Worm (Caenorhabditis elegans) whole organism, late embryonic: ENCODE data around the gene nhr-109.

ENCODE experiments used
- C08G9.2 ChIP-seq: sonication (generic microtip); optimal IDR thresholded peaks from 2 replicates; lab custom pipeline; 2016; ENCODE audit warnings: mild to moderate bottlenecking, missing genetic modification characterization, moderate library complexity, missing compliant biosample characterization
- C38D4.7 ChIP-seq: fragments of 200-800 bp; sonication (Bioruptor generic); optimal IDR thresholded peaks from 2 replicates; lab custom pipeline; 2018; ENCODE audit warnings: mild to moderate bottlenecking, missing genetic modification characterization, moderate library complexity, missing compliant biosample characterization
- K02D7.2 ChIP-seq: sonication (generic microtip); optimal IDR thresholded peaks from 2 replicates; lab custom pipeline; 2017; ENCODE audit warnings: mild to moderate bottlenecking, missing genetic modification characterization, missing compliant biosample characterization
- K09A11.1 ChIP-seq: sonication (generic microtip); optimal IDR thresholded peaks from 2 replicates; lab custom pipeline; 2017; ENCODE audit warnings: antibody characterized with exemption, mild to moderate bottlenecking, missing genetic modification characterization, missing compliant biosample characterization; ENCODE audit not compliant: insufficient read depth
- ama-1 ChIP-seq: fragments of 150-350 bp; optimal IDR thresholded peaks from 2 replicates; lab custom pipeline; 2014
- ceh-14 ChIP-seq: sonication (generic microtip); optimal IDR thresholded peaks from 2 replicates; lab custom pipeline; 2016; ENCODE audit warnings: missing genotype, missing genetic modification characterization, missing compliant biosample characterization
- ceh-19 ChIP-seq: fragments of 200-800 bp; sonication (Bioruptor generic); optimal IDR thresholded peaks from 2 replicates; lab custom pipeline; 2018; ENCODE audit warnings: mild to moderate bottlenecking, missing genetic modification characterization, missing compliant biosample characterization
- ceh-22 ChIP-seq: sonication (generic microtip); optimal IDR thresholded peaks from 2 replicates; lab custom pipeline; 2017; ENCODE audit warnings: missing biosample characterization, missing genetic modification characterization
- ceh-30 ChIP-seq: fragments of 150-350 bp; optimal IDR thresholded peaks from 2 replicates; lab custom pipeline; 2014; ENCODE audit warnings: missing biosample characterization, missing genetic modification characterization
- ceh-9 ChIP-seq: sonication (generic microtip); optimal IDR thresholded peaks from 2 replicates; lab custom pipeline; 2016; ENCODE audit warnings: mild to moderate bottlenecking, missing genetic modification characterization, inconsistent platforms, missing compliant biosample characterization
- dmd-4 ChIP-seq: sonication (generic microtip); optimal IDR thresholded peaks from 2 replicates; lab custom pipeline; 2016; ENCODE audit warnings: borderline replicate concordance, missing genetic modification characterization, missing compliant biosample characterization
- dve-1 ChIP-seq: sonication (generic microtip); optimal IDR thresholded peaks from 2 replicates; lab custom pipeline; 2017; ENCODE audit warnings: antibody characterized with exemption, mild to moderate bottlenecking, missing genetic modification characterization, missing compliant biosample characterization
- elt-2 ChIP-seq: sonication (generic microtip); optimal IDR thresholded peaks from 2 replicates; lab custom pipeline; 2016; ENCODE audit warnings: missing genetic modification reagents, missing genetic modification characterization, missing compliant biosample characterization
- fax-1 ChIP-seq: sonication (generic microtip); optimal IDR thresholded peaks from 2 replicates; lab custom pipeline; 2016; ENCODE audit warnings: missing genotype, missing genetic modification characterization, missing compliant biosample characterization
- fkh-10 ChIP-seq: fragments of 150-350 bp; optimal IDR thresholded peaks from 2 replicates; lab custom pipeline; 2014; ENCODE audit warnings: missing biosample characterization, missing genetic modification reagents, missing genetic modification characterization
- fkh-6 ChIP-seq: sonication (generic microtip); optimal IDR thresholded peaks from 2 replicates; lab custom pipeline; 2016; ENCODE audit warnings: missing genetic modification characterization, missing compliant biosample characterization
- gmeb-2 ChIP-seq: sonication (generic microtip); optimal IDR thresholded peaks from 2 replicates; lab custom pipeline; 2016; ENCODE audit warnings: missing genetic modification characterization, inconsistent platforms, missing compliant biosample characterization
- hlh-6 ChIP-seq: sonication (generic microtip); optimal IDR thresholded peaks from 2 replicates; lab custom pipeline; 2016; ENCODE audit warnings: missing genotype, missing genetic modification characterization, missing compliant biosample characterization
- hlh-8 ChIP-seq: sonication (generic microtip); optimal IDR thresholded peaks from 2 replicates; lab custom pipeline; 2016; ENCODE audit warnings: missing genotype, missing genetic modification characterization, missing compliant biosample characterization
- lin-11 ChIP-seq: fragments of 200-800 bp; sonication (Bioruptor generic); optimal IDR thresholded peaks from 2 replicates; lab custom pipeline; 2018; ENCODE audit warnings: mild to moderate bottlenecking, missing genetic modification characterization, missing compliant biosample characterization
- madf-2 ChIP-seq: sonication (generic microtip); optimal IDR thresholded peaks from 2 replicates; lab custom pipeline; 2017; ENCODE audit warnings: missing genetic modification characterization, missing compliant biosample characterization
- nhr-11 ChIP-seq: fragments of 150-350 bp; optimal IDR thresholded peaks from 2 replicates; lab custom pipeline; 2014; ENCODE audit warnings: missing biosample characterization, missing genetic modification characterization
- odd-2 ChIP-seq: sonication (generic microtip); optimal IDR thresholded peaks from 2 replicates; lab custom pipeline; 2017; ENCODE audit warnings: antibody characterized with exemption, mild to moderate bottlenecking, missing genetic modification characterization, missing compliant biosample characterization
- pag-3 ChIP-seq: sonication (generic microtip); optimal IDR thresholded peaks from 2 replicates; lab custom pipeline; 2016; ENCODE audit warnings: missing compliant biosample characterization, missing genetic modification characterization, borderline replicate concordance
- pax-1 ChIP-seq: fragments of 150-350 bp; optimal IDR thresholded peaks from 2 replicates; lab custom pipeline; 2014; ENCODE audit warnings: missing biosample characterization, missing genetic modification characterization
- pha-2 ChIP-seq: sonication (generic microtip); optimal IDR thresholded peaks from 2 replicates; lab custom pipeline; 2017; ENCODE audit warnings: mild to moderate bottlenecking, missing genetic modification characterization, missing compliant biosample characterization
- pha-4 ChIP-seq: fragments of 150-350 bp; optimal IDR thresholded peaks from 2 replicates; lab custom pipeline; 2018; ENCODE audit warnings: missing biosample characterization, missing genetic modification reagents, missing genetic modification characterization
- rnt-1 ChIP-seq: sonication (generic microtip); optimal IDR thresholded peaks from 2 replicates; lab custom pipeline; 2016; ENCODE audit warnings: missing genetic modification characterization, missing compliant biosample characterization
- sox-2 ChIP-seq: fragments of 200-800 bp; sonication (Bioruptor generic); IDR thresholded peaks from 2 replicates; pipeline ENCODE4 v1.3.6; 2022; ENCODE audit warnings: missing genetic modification reagents, missing genetic modification characterization, missing compliant biosample characterization
- sox-4 ChIP-seq: sonication (generic microtip); optimal IDR thresholded peaks from 2 replicates; lab custom pipeline; 2017; ENCODE audit warnings: mild to moderate bottlenecking, missing genetic modification characterization, inconsistent platforms, missing compliant biosample characterization
- syd-9 ChIP-seq: sonication (generic microtip); optimal IDR thresholded peaks from 2 replicates; lab custom pipeline; 2016; ENCODE audit warnings: mild to moderate bottlenecking, missing genetic modification characterization, moderate library complexity, missing compliant biosample characterization
- tbx-7 ChIP-seq: sonication (generic microtip); optimal IDR thresholded peaks from 2 replicates; lab custom pipeline; 2016; ENCODE audit warnings: missing genotype, missing genetic modification characterization, missing compliant biosample characterization
- unc-3 ChIP-seq, 2 experiments: fragments of 200-800 bp in 1 of 2; sonication (Bioruptor generic) in 1 of 2; sonication (generic microtip) in 1 of 2; conservative IDR thresholded peaks in 1 of 2; optimal IDR thresholded peaks in 1 of 2; 2 replicates each; pipeline versions ENCODE4 v1.3.6 to Lab custom; 2016 to 2022; ENCODE audit warnings: missing compliant biosample characterization in 2 of 2, missing genetic modification characterization in 2 of 2, missing genetic modification reagents in 1 of 2
- unc-55 ChIP-seq: sonication (generic microtip); optimal IDR thresholded peaks from 2 replicates; lab custom pipeline; 2017; ENCODE audit warnings: missing biosample characterization, missing genetic modification reagents, missing genetic modification characterization

The nhr-109 gene

DNA sequence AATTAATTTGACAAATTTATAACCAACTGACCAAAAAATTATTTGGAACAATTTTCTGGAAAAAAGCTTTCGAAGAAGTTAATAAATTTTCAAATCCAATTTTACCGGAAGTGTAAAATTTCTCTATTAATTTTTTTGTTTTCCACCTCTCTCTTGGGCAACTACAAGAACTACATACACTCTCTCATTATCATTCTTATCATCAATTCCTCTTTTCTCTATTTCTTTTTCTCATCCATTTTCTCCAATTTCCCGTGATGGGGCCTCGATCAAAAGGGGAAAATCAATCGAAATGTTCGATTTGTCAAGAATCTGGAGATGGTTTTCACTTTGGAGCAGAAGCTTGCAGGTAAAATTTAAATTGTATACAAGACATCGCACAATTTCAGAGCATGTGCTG lies at the start of gene nhr-109:
Gene nhr-109 (plus strand): TSS at position 222 of the 400 bp plus-strand sequence.
- TF ChIP-seq pha-2 (tag; lab: Kevin White, UChicago) (no peak), ceh-22 (no peak), ceh-9 (tag; lab: Kevin White, UChicago) (no peak), unc-55 (GFP tag; lab: Kevin White, UChicago) (no peak), C08G9.2 (tag; lab: Kevin White, UChicago) (no peak), ama-1 (lab: Kevin White, UChicago) (no peak), sox-2 (GFP tag; lab: Robert Waterston, UW) (no peak), sox-4 (tag; lab: Kevin White, UChicago) (no peak), pag-3 (tag; lab: Kevin White, UChicago) (no peak), hlh-6 (tag; lab: Kevin White, UChicago) (no peak)

DNA sequence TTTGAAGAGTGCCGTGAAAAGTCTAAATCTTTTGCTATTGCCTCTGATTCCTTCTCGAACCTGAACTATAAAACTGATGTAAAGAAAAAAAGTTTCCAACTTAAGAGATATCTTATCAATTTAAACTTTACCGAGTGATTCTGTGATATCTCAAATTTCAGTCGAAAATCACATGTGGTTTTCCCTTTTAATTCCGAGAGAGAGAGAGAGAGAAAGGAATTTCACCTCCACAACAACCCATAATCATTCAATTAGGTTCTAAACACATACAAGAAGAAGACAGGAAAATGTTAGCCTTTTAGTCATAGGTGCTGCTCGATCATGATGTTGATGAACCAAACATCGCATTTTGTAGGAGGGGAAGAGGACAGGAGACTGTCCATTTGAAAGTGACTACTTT lies 42.1 kb upstream of the nhr-109 start:
- TF ChIP-seq pax-1 (tag; lab: Kevin White, UChicago), result no peak
- no peak for TF ChIP-seq fkh-10
- no peak for TF ChIP-seq lin-11 (tag; lab: Kevin White, UChicago)
- TF ChIP-seq fax-1, result no peak
- TF ChIP-seq pha-4 (tag; lab: Kevin White, UChicago), result no peak
- TF ChIP-seq ceh-19 (GFP tag; lab: Kevin White, UChicago), result no peak
- TF ChIP-seq pha-2 (tag; lab: Kevin White, UChicago), result no peak
- TF ChIP-seq K09A11.1 (tag; lab: Kevin White, UChicago), result no peak
- TF ChIP-seq ceh-9 (tag; lab: Kevin White, UChicago), result no peak
- no peak for TF ChIP-seq C38D4.7
- no peak for TF ChIP-seq madf-2 (tag; lab: Kevin White, UChicago)
- TF ChIP-seq odd-2 (tag; lab: Kevin White, UChicago), result no peak
- TF ChIP-seq gmeb-2 (tag; lab: Kevin White, UChicago), result no peak
- no peak for TF ChIP-seq ceh-22
- no peak for TF ChIP-seq syd-9 (tag; lab: Kevin White, UChicago)

DNA sequence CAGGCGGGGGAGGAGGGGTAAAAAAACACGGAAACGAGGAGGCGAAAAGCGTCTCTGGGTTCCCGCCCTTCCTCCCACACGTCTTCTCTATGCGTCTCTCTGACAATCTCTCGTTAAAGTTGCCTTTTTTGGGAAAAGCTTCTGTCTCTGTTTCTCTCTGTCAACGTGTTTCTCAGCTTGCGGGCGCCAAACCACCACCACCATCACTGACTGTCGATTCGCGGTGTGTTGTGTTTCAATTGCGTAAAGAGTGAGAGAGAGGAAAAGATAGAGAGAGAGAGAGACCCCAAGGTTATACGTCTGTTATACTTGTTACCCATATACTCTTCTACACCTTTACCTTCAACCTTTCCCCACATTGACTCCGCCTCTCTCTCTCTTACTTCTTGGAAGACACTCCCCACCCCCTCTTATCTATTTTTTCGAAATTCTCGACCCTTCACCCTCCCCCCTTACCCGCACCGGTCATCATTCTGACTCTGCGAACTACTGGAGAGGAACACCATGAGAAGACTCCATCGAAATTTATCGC lies 40.6 kb upstream of the nhr-109 start, which contains the start of gene mlt-7:
Gene mlt-7 (plus strand): TSS at position 482 of the 532 bp plus-strand sequence.
- TF ChIP-seq fkh-6 (tag; lab: Kevin White, UChicago) (peak; percentile 82), lin-11 (tag; lab: Kevin White, UChicago) (no peak)

- TF ChIP-seq nhr-11 (tag; lab: Kevin White, UChicago) (no peak), ceh-14 (tag; lab: Kevin White, UChicago) (no peak), gmeb-2 (tag; lab: Kevin White, UChicago) (no peak), unc-3 (GFP tag; conservative IDR thresholded peaks at IDR 0.05; lab: Robert Waterston, UW) (no peak), unc-3 (tag; optimal IDR thresholded peaks at IDR 0.05; lab: Kevin White, UChicago) (no peak), fkh-6 (tag; lab: Kevin White, UChicago) (peak; percentile 67), odd-2 (tag; lab: Kevin White, UChicago) (no peak), K02D7.2 (tag; lab: Kevin White, UChicago) (no peak), elt-2 (tag; lab: Kevin White, UChicago) (no peak), ceh-30 (tag; lab: Kevin White, UChicago) (no peak), pax-1 (tag; lab: Kevin White, UChicago) (no peak), dmd-4 (tag; lab: Kevin White, UChicago) (no peak), rnt-1 (tag; lab: Kevin White, UChicago) (peak; percentile 25), hlh-8 (tag; lab: Kevin White, UChicago) (no peak), dve-1 (tag; lab: Kevin White, UChicago) (no peak), C08G9.2 (tag; lab: Kevin White, UChicago) (no peak), tbx-7 (tag; lab: Kevin White, UChicago) (no peak), sox-2 (GFP tag; lab: Robert Waterston, UW) (no peak)
Observed at ce11 chrII:4394438-4394837, 38.7 kb upstream of the nhr-109 start.
